Worm (Caenorhabditis elegans) whole organism, L1 larva: ENCODE results near the gene let-711.

Experiments used
- C16A3.4 ChIP-seq: fragments of 150-350 bp; optimal IDR thresholded peaks from 2 replicates; lab custom pipeline; 2014; ENCODE audit warnings: missing biosample characterization, missing genetic modification characterization
- F16B12.6 ChIP-seq: fragments of 150-350 bp; optimal IDR thresholded peaks from 2 replicates; lab custom pipeline; 2014; ENCODE audit warnings: missing biosample characterization, missing genetic modification characterization
- Y116A8C.19 ChIP-seq: sonication (generic microtip); optimal IDR thresholded peaks from 2 replicates; lab custom pipeline; 2016; ENCODE audit warnings: missing compliant biosample characterization, missing genetic modification characterization, borderline replicate concordance
- ama-1 ChIP-seq: fragments of 150-350 bp; optimal IDR thresholded peaks from 2 replicates; lab custom pipeline; 2014
- blmp-1 ChIP-seq: fragments of 150-350 bp; optimal IDR thresholded peaks from 2 replicates; lab custom pipeline; 2014; ENCODE audit warnings: missing biosample characterization, missing genetic modification characterization
- ceh-63 ChIP-seq: fragments of 200-800 bp; sonication (Bioruptor generic); optimal IDR thresholded peaks from 2 replicates; lab custom pipeline; 2018; ENCODE audit warnings: mild to moderate bottlenecking, missing genetic modification characterization, missing compliant biosample characterization
- ceh-8 ChIP-seq: fragments of 200-800 bp; sonication (Bioruptor generic); optimal IDR thresholded peaks from 2 replicates; lab custom pipeline; 2018; ENCODE audit warnings: mild to moderate bottlenecking, missing genetic modification characterization, moderate library complexity, missing compliant biosample characterization
- ceh-82 ChIP-seq, 3 experiments: fragments of 150-350 bp in 1 of 3; sonication (generic microtip) in 2 of 3; optimal IDR thresholded peaks; 2 replicates each; lab custom pipeline; 2014 to 2017; ENCODE audit warnings: missing biosample characterization in 3 of 3, missing genetic modification characterization in 3 of 3
- ces-1 ChIP-seq: fragments of 150-350 bp; optimal IDR thresholded peaks from 2 replicates; lab custom pipeline; 2014; ENCODE audit warnings: missing biosample characterization, missing genetic modification reagents, missing genetic modification characterization
- dsc-1 ChIP-seq: sonication (generic microtip); optimal IDR thresholded peaks from 2 replicates; lab custom pipeline; 2016; ENCODE audit warnings: mild to moderate bottlenecking, missing genetic modification characterization, missing compliant biosample characterization
- efl-3 ChIP-seq: fragments of 200-800 bp; sonication (Bioruptor generic); optimal IDR thresholded peaks from 2 replicates; lab custom pipeline; 2018; ENCODE audit warnings: mild to moderate bottlenecking, missing genetic modification characterization, missing compliant biosample characterization
- egl-13 ChIP-seq: sonication (generic microtip); optimal IDR thresholded peaks from 2 replicates; lab custom pipeline; 2016; ENCODE audit warnings: missing genotype, missing genetic modification reagents, missing genetic modification characterization, missing compliant biosample characterization
- egl-27 ChIP-seq, 2 experiments: fragments of 150-350 bp in 1 of 2; sonication (generic microtip); optimal IDR thresholded peaks; 3 replicates each; lab custom pipeline; 2017 to 2018; ENCODE audit warnings: missing biosample characterization in 2 of 2, missing genetic modification characterization in 2 of 2, missing genetic modification reagents in 2 of 2
- elt-2 ChIP-seq: sonication (generic microtip); optimal IDR thresholded peaks from 2 replicates; lab custom pipeline; 2016; ENCODE audit warnings: missing genetic modification characterization, mild to moderate bottlenecking, inconsistent platforms, missing compliant biosample characterization, missing genetic modification reagents
- elt-3 ChIP-seq, 6 experiments: fragments of 150-350 bp in 1 of 6; sonication (generic microtip); optimal IDR thresholded peaks; 2 replicates each; lab custom pipeline; 2017 to 2018; ENCODE audit warnings: missing biosample characterization in 6 of 6, missing genetic modification characterization in 6 of 6, inconsistent platforms in 1 of 6
- ets-5 ChIP-seq: fragments of 200-800 bp; sonication (Bioruptor generic); IDR thresholded peaks from 2 replicates; pipeline ENCODE4 v1.3.6; 2022; ENCODE audit warnings: missing genetic modification characterization, missing compliant biosample characterization
- fkh-10 ChIP-seq: sonication (generic microtip); optimal IDR thresholded peaks from 2 replicates; lab custom pipeline; 2017; ENCODE audit warnings: missing biosample characterization, missing genetic modification reagents, missing genetic modification characterization
- fkh-4 ChIP-seq: sonication (generic microtip); optimal IDR thresholded peaks from 2 replicates; lab custom pipeline; 2016; ENCODE audit warnings: missing compliant biosample characterization, missing genetic modification characterization, borderline replicate concordance
- fkh-8 ChIP-seq: sonication (generic microtip); optimal IDR thresholded peaks from 2 replicates; lab custom pipeline; 2016; ENCODE audit warnings: mild to moderate bottlenecking, missing genetic modification characterization, missing compliant biosample characterization
- fos-1 ChIP-seq: fragments of 150-350 bp; optimal IDR thresholded peaks from 2 replicates; lab custom pipeline; 2014; ENCODE audit warnings: missing biosample characterization, missing genetic modification characterization
- grh-1 ChIP-seq: fragments of 200-800 bp; sonication (Bioruptor generic); IDR thresholded peaks from 2 replicates; pipeline ENCODE4 v1.3.6; 2022; ENCODE audit warnings: missing genetic modification reagents, missing genetic modification characterization, missing compliant biosample characterization
- hlh-4 ChIP-seq: sonication (generic microtip); optimal IDR thresholded peaks from 2 replicates; lab custom pipeline; 2016; ENCODE audit warnings: mild to moderate bottlenecking, missing genetic modification characterization, missing compliant biosample characterization
- hpl-2 ChIP-seq: fragments of 150-350 bp; optimal IDR thresholded peaks from 2 replicates; lab custom pipeline; 2014; ENCODE audit warnings: missing biosample characterization, missing genetic modification reagents, missing genetic modification characterization
- irx-1 ChIP-seq: sonication (generic microtip); optimal IDR thresholded peaks from 2 replicates; lab custom pipeline; 2016; ENCODE audit warnings: missing genetic modification characterization, missing compliant biosample characterization
- isw-1 ChIP-seq: fragments of 200-800 bp; sonication (Bioruptor generic); IDR thresholded peaks from 2 replicates; pipeline ENCODE4 v1.3.6; 2022; ENCODE audit warnings: missing genetic modification characterization, missing compliant biosample characterization
- jun-1 ChIP-seq: fragments of 150-350 bp; optimal IDR thresholded peaks from 2 replicates; lab custom pipeline; 2014; ENCODE audit warnings: missing biosample characterization, missing genetic modification reagents, missing genetic modification characterization
- lin-13 ChIP-seq: fragments of 150-350 bp; optimal IDR thresholded peaks from 2 replicates; lab custom pipeline; 2014; ENCODE audit warnings: missing biosample characterization, missing genetic modification reagents, missing genetic modification characterization
- lin-14 ChIP-seq: fragments of 200-800 bp; sonication (Bioruptor generic); optimal IDR thresholded peaks from 2 replicates; lab custom pipeline; 2018; ENCODE audit warnings: mild to moderate bottlenecking, missing genetic modification characterization, moderate library complexity, missing compliant biosample characterization
- lin-15B ChIP-seq: fragments of 150-350 bp; sonication (generic microtip); optimal IDR thresholded peaks from 3 replicates; lab custom pipeline; 2014; ENCODE audit warnings: missing biosample characterization, missing genetic modification characterization
- lin-35 ChIP-seq, 2 experiments: fragments of 150-350 bp; optimal IDR thresholded peaks; 2 replicates each; lab custom pipeline; 2014; ENCODE audit warnings: missing biosample characterization in 2 of 2, missing genetic modification characterization in 2 of 2, missing genetic modification reagents in 2 of 2
- mdl-1 ChIP-seq, 2 experiments: fragments of 150-350 bp; optimal IDR thresholded peaks; 2 replicates each; lab custom pipeline; 2014 to 2017; ENCODE audit warnings: missing biosample characterization in 2 of 2, missing genetic modification characterization in 2 of 2, inconsistent platforms in 1 of 2
- mef-2 ChIP-seq: fragments of 150-350 bp; optimal IDR thresholded peaks from 2 replicates; lab custom pipeline; 2014; ENCODE audit warnings: missing biosample characterization, missing genetic modification characterization
- mep-1 ChIP-seq: fragments of 150-350 bp; optimal IDR thresholded peaks from 2 replicates; lab custom pipeline; 2014; ENCODE audit warnings: missing biosample characterization, missing genetic modification characterization
- nhr-11 ChIP-seq: fragments of 150-350 bp; optimal IDR thresholded peaks from 2 replicates; lab custom pipeline; 2014; ENCODE audit warnings: missing biosample characterization, missing genetic modification characterization
- nhr-20 ChIP-seq: sonication (generic microtip); optimal IDR thresholded peaks from 2 replicates; lab custom pipeline; 2016; ENCODE audit warnings: mild to moderate bottlenecking, missing genetic modification characterization, missing compliant biosample characterization
- nhr-237 ChIP-seq: fragments of 150-350 bp; optimal IDR thresholded peaks from 2 replicates; lab custom pipeline; 2014; ENCODE audit warnings: missing biosample characterization, missing genetic modification characterization
- nhr-28 ChIP-seq: fragments of 150-350 bp; optimal IDR thresholded peaks from 2 replicates; lab custom pipeline; 2014; ENCODE audit warnings: missing biosample characterization, missing genetic modification characterization
- nhr-47 ChIP-seq: sonication (generic microtip); optimal IDR thresholded peaks from 2 replicates; lab custom pipeline; 2016; ENCODE audit warnings: mild to moderate bottlenecking, missing genetic modification characterization, moderate library complexity, missing compliant biosample characterization
- nhr-71 ChIP-seq: sonication (generic microtip); optimal IDR thresholded peaks from 2 replicates; lab custom pipeline; 2016; ENCODE audit warnings: mild to moderate bottlenecking, missing genetic modification characterization, moderate library complexity, missing compliant biosample characterization
- nhr-77 ChIP-seq: fragments of 150-350 bp; optimal IDR thresholded peaks from 2 replicates; lab custom pipeline; 2014; ENCODE audit warnings: missing biosample characterization, missing genetic modification characterization
- nhr-90 ChIP-seq: sonication (generic microtip); optimal IDR thresholded peaks from 2 replicates; lab custom pipeline; 2016; ENCODE audit warnings: mild to moderate bottlenecking, missing genetic modification characterization, missing compliant biosample characterization; ENCODE audit not compliant: poor library complexity
- pag-3 ChIP-seq: sonication (generic microtip); optimal IDR thresholded peaks from 2 replicates; lab custom pipeline; 2017; ENCODE audit warnings: missing genetic modification characterization, mild to moderate bottlenecking, missing compliant biosample characterization, antibody characterized with exemption, borderline replicate concordance; ENCODE audit not compliant: insufficient read depth
- pqm-1 ChIP-seq: sonication (generic microtip); optimal IDR thresholded peaks from 3 replicates; lab custom pipeline; 2017; ENCODE audit warnings: missing biosample characterization, missing genetic modification characterization
- rnt-1 ChIP-seq: sonication (generic microtip); optimal IDR thresholded peaks from 2 replicates; lab custom pipeline; 2016; ENCODE audit warnings: mild to moderate bottlenecking, missing genetic modification characterization, moderate library complexity, missing compliant biosample characterization
- skn-1 ChIP-seq: fragments of 150-350 bp; optimal IDR thresholded peaks from 2 replicates; lab custom pipeline; 2014; ENCODE audit warnings: missing biosample characterization, missing genetic modification characterization
- snpc-4 ChIP-seq: fragments of 150-350 bp; optimal IDR thresholded peaks from 2 replicates; lab custom pipeline; 2014; ENCODE audit warnings: missing biosample characterization, missing genetic modification characterization
- snu-23 ChIP-seq: sonication (generic microtip); optimal IDR thresholded peaks from 2 replicates; lab custom pipeline; 2016; ENCODE audit warnings: missing genetic modification characterization, missing compliant biosample characterization
- sup-37 ChIP-seq: fragments of 200-800 bp; sonication (Bioruptor generic); optimal IDR thresholded peaks from 2 replicates; lab custom pipeline; 2018; ENCODE audit warnings: mild to moderate bottlenecking, missing genetic modification characterization, missing compliant biosample characterization
- tlp-1 ChIP-seq: fragments of 150-350 bp; optimal IDR thresholded peaks from 2 replicates; lab custom pipeline; 2014; ENCODE audit warnings: missing biosample characterization, missing genetic modification characterization
- unc-130 ChIP-seq: fragments of 150-350 bp; optimal IDR thresholded peaks from 2 replicates; lab custom pipeline; 2017; ENCODE audit warnings: missing biosample characterization, missing genetic modification characterization, inconsistent platforms
- vab-15 ChIP-seq: sonication (generic microtip); optimal IDR thresholded peaks from 2 replicates; lab custom pipeline; 2017; ENCODE audit warnings: missing genotype, mild to moderate bottlenecking, missing genetic modification characterization, missing compliant biosample characterization
- xbp-1 ChIP-seq: sonication (generic microtip); optimal IDR thresholded peaks from 2 replicates; lab custom pipeline; 2016; ENCODE audit warnings: missing genetic modification characterization, missing compliant biosample characterization
- zip-4 ChIP-seq: fragments of 200-800 bp; sonication (Bioruptor generic); optimal IDR thresholded peaks from 2 replicates; lab custom pipeline; 2018; ENCODE audit warnings: mild to moderate bottlenecking, missing genetic modification characterization, moderate library complexity, missing compliant biosample characterization
- ztf-4 ChIP-seq: fragments of 150-350 bp; optimal IDR thresholded peaks from 2 replicates; lab custom pipeline; 2014; ENCODE audit warnings: missing biosample characterization, missing genetic modification characterization

let-711 gene

DNA sequence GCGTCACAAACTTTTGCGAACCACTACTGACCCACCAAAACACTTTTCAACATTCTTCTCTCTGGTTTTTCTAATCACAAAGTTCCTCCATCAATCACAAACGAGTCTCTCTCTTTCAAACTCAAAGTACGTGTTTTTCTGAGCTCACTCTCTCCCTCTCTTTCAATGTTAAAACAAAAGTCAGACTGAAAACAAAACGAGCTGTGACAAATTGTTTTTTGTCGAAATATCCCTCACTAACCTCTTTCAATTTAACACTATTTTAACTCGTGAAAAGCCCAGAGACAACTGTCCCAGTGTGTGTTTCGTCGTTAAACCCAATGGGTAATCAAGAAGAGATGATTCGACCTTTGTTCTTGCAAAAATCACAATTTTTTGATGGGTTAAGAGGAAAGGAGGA is 41.5 kb downstream of the let-711 start:
- no peak for TF ChIP-seq ceh-8
- TF ChIP-seq pag-3 = no peak
- TF ChIP-seq lin-13 (GFP tag; lab: Kevin White, UChicago) = no peak
- no peak for TF ChIP-seq tlp-1 (tag; lab: Kevin White, UChicago)
- no peak for TF ChIP-seq efl-3
- TF ChIP-seq jun-1 (tag; lab: Kevin White, UChicago) = no peak
- peak; percentile 73 for TF ChIP-seq snu-23
- TF ChIP-seq irx-1 (tag; lab: Kevin White, UChicago) = no peak
- peak; percentile 42 for TF ChIP-seq nhr-47 (tag; lab: Kevin White, UChicago)
- no peak for TF ChIP-seq isw-1 (GFP tag; lab: Robert Waterston, UW)
- no peak for TF ChIP-seq F16B12.6
- TF ChIP-seq hpl-2 (GFP tag; lab: Kevin White, UChicago) = no peak
- TF ChIP-seq lin-15B = no peak
- peak in 1 of 2 experiments; percentile 12 for TF ChIP-seq mdl-1 (tag; optimal IDR thresholded peaks at IDR 0.05; lab: Kevin White, UChicago)
- TF ChIP-seq unc-130 = peak; percentile 65
- no peak for TF ChIP-seq ets-5 (GFP tag; lab: Robert Waterston, UW)
- no peak for TF ChIP-seq snpc-4 (tag; lab: Kevin White, UChicago)
- peak; percentile 63 for TF ChIP-seq rnt-1 (tag; lab: Kevin White, UChicago)
- TF ChIP-seq xbp-1 (tag; lab: Kevin White, UChicago) = peak; percentile 30
- peak; percentile 16 for TF ChIP-seq sup-37
- no peak for TF ChIP-seq nhr-28 (tag; lab: Kevin White, UChicago)
- no peak for TF ChIP-seq ceh-63 (GFP tag; lab: Kevin White, UChicago)
- no peak for TF ChIP-seq hlh-4 (tag; lab: Kevin White, UChicago)
- TF ChIP-seq ceh-82 (tag; optimal IDR thresholded peaks at IDR 0.05; lab: Kevin White, UChicago) = no peak
- TF ChIP-seq ces-1 = no peak
- TF ChIP-seq nhr-20 (tag; lab: Kevin White, UChicago) = peak; percentile 52
- TF ChIP-seq fkh-10 (GFP tag; lab: Kevin White, UChicago) = no peak
- TF ChIP-seq nhr-11 = no peak
- peak; percentile 39 for TF ChIP-seq ztf-4 (tag; lab: Kevin White, UChicago)
- no peak for TF ChIP-seq elt-2 (tag; lab: Kevin White, UChicago)
- no peak for TF ChIP-seq egl-13
- TF ChIP-seq blmp-1 (tag; lab: Kevin White, UChicago) = no peak
- TF ChIP-seq ama-1 (lab: Kevin White, UChicago) = no peak
- peak; percentile 18 for TF ChIP-seq mep-1 (tag; lab: Kevin White, UChicago)
- TF ChIP-seq elt-3 (tag; optimal IDR thresholded peaks at IDR 0.05; lab: Kevin White, UChicago) = no peak
- no peak for TF ChIP-seq egl-27 (tag; optimal IDR thresholded peaks at IDR 0.05; lab: Kevin White, UChicago)
- TF ChIP-seq nhr-237 = no peak
- no peak for TF ChIP-seq fos-1 (tag; lab: Kevin White, UChicago)
- peak; percentile 57 for TF ChIP-seq dsc-1 (tag; lab: Kevin White, UChicago)
- TF ChIP-seq lin-14 (GFP tag; lab: Kevin White, UChicago) = peak; percentile 88
- peak; percentile 32 for TF ChIP-seq C16A3.4
- no peak for TF ChIP-seq pqm-1 (tag; lab: Kevin White, UChicago)
- TF ChIP-seq fkh-4 (tag; lab: Kevin White, UChicago) = peak; percentile 3
- no peak for TF ChIP-seq skn-1 (tag; lab: Kevin White, UChicago)
- peak; percentile 61 for TF ChIP-seq mef-2 (tag; lab: Kevin White, UChicago)
- TF ChIP-seq lin-35 (GFP tag; optimal IDR thresholded peaks at IDR 0.05; lab: Kevin White, UChicago) = peak in 1 of 2 experiments; percentile 22
- peak; percentile 93 for TF ChIP-seq vab-15 (tag; lab: Kevin White, UChicago)
- no peak for TF ChIP-seq fkh-8 (tag; lab: Kevin White, UChicago)
- no peak for TF ChIP-seq zip-4 (GFP tag; lab: Kevin White, UChicago)
- no peak for TF ChIP-seq Y116A8C.19 (tag; lab: Kevin White, UChicago)
- TF ChIP-seq nhr-90 (tag; lab: Kevin White, UChicago) = no peak
- TF ChIP-seq nhr-77 (tag; lab: Kevin White, UChicago) = no peak
- TF ChIP-seq nhr-71 (tag; lab: Kevin White, UChicago) = peak; percentile 93
- no peak for TF ChIP-seq grh-1 (GFP tag; lab: Robert Waterston, UW)
